Worm (Caenorhabditis elegans): ENCODE data around the gene C30A5.10.

DNA sequence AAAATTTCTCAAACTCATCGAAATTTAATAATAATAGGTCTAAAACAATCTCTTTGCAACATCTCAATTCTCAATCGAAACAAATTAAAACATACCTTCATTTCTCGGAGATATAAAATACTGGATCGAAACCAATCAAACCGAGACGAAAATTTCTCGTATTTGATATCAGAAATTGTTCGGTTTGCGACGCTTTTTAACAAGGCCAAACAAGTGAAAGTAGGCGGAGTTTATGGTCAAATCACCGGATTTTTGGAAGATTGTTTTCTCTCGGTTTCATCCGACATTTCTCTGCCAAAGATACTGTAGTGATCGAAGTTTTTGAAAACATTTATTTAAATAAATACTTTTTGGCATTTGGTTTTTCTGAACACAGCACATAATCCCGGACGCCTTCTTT lies 25.7 kb upstream of the C30A5.10 start, which contains the start of gene C02F5.14:
- no peak for TF ChIP-seq ekl-4 (GFP tag; IDR thresholded peaks at IDR 0.05)
- no peak for TF ChIP-seq madf-6 (GFP tag; IDR thresholded peaks at IDR 0.05)
- TF ChIP-seq B0035.1 (tag; optimal IDR thresholded peaks at IDR 0.05) = no peak
- no peak for TF ChIP-seq rpc-1 (optimal IDR thresholded peaks at IDR 0.05)
- TF ChIP-seq rpc-1 (tag; optimal IDR thresholded peaks at IDR 0.05) = no peak
- TF ChIP-seq unc-62 (GFP tag; optimal IDR thresholded peaks at IDR 0.05) = no peak
- TF ChIP-seq bed-1 (GFP tag; IDR thresholded peaks at IDR 0.05) = no peak
- TF ChIP-seq Y56A3A.18 (GFP tag; IDR thresholded peaks at IDR 0.05) = no peak
- TF ChIP-seq F57C9.4 (tag; optimal IDR thresholded peaks at IDR 0.05) = no peak
- no peak for TF ChIP-seq nhr-80 (tag; optimal IDR thresholded peaks at IDR 0.05)
- no peak for TF ChIP-seq pha-4 (tag; optimal IDR thresholded peaks at IDR 0.05)
- TF ChIP-seq hlh-12 (tag; optimal IDR thresholded peaks at IDR 0.05) = no peak
- no peak for TF ChIP-seq Y67H2A.10 (GFP tag; conservative IDR thresholded peaks at IDR 0.05)
- TF ChIP-seq zim-3 (tag; optimal IDR thresholded peaks at IDR 0.05) = no peak
- TF ChIP-seq D2030.7 (GFP tag; IDR thresholded peaks at IDR 0.05) = no peak

Data from whole organism, young adult.